Worm (Caenorhabditis elegans): ENCODE measurements around the gene F10A3.11.

DNA sequence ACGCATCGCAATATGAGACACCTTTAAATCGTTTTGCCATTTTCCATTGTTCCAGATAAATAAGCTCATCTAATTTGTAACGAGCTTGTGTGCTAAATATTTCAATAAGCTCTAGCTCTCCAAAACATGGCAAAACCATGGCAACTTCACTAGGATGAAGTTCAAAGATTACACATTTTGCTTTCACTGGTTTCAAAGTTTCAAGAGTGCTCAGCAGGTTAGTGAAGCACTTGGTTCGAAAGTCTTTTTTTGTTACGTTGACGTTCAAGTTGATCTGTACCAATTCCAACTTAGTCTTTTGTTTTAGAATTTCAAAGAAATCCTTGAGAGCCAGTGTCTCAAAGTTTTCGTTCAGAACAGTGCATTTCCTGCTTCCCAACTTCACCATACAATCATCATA, 20.1 kb upstream of the F10A3.11 start, which contains the start of gene fbxa-18:
- TF ChIP-seq flt-1 (GFP tag; IDR thresholded peaks at IDR 0.05) (no peak), cog-1 (tag; optimal IDR thresholded peaks at IDR 0.05) (no peak), med-1 (GFP tag; optimal IDR thresholded peaks at IDR 0.05; ENCODE audit: insufficient read depth) (no peak), ztf-29 (GFP tag; IDR thresholded peaks at IDR 0.05) (no peak), ztf-23 (GFP tag; IDR thresholded peaks at IDR 0.05) (no peak), T22C8.4 (GFP tag; IDR thresholded peaks at IDR 0.05) (no peak)

All from whole organism, midembryonic.